Worm (Caenorhabditis elegans): Measurements from ENCODE around the gene T24A6.16.
A peak's percentile ranks its signal among the peaks of the same experiment; 100 is the strongest.

DNA sequence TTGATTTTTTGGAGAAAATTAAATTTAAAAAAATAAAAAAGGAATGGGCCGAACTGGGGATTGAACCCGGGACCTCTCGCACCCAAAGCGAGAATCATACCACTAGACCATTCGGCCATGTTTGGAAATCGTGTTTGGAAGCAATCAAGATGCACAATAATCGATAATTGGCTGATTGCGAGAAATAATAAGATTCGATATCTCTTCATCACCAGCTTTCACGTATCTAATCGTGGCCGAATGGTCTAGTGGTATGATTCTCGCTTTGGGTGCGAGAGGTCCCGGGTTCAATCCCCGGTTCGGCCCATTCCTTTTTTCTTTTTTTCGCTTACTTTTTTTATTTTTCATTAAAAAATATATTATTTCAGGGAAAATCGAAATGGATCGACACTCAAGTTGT is 19.4 kb upstream of the T24A6.16 start:
- TF ChIP-seq ces-1 (GFP tag; optimal IDR thresholded peaks at IDR 0.05) (no peak), unc-130 (GFP tag; optimal IDR thresholded peaks at IDR 0.05) (no peak), zfp-2 (tag; optimal IDR thresholded peaks at IDR 0.05) (no peak), ctbp-1 (GFP tag; IDR thresholded peaks at IDR 0.05) (no peak), nhr-48 (tag; optimal IDR thresholded peaks at IDR 0.05) (peak; percentile 20), F10B5.3 (tag; optimal IDR thresholded peaks at IDR 0.05) (no peak), pha-4 (GFP tag; IDR thresholded peaks at IDR 0.05) (peak; percentile 75; the same call in 1 of the 2 replicates), pha-4 (tag; optimal IDR thresholded peaks at IDR 0.05) (no peak), aly-2 (tag; optimal IDR thresholded peaks at IDR 0.05) (no peak), nhr-76 (tag; optimal IDR thresholded peaks at IDR 0.05) (no peak), egl-27 (tag; optimal IDR thresholded peaks at IDR 0.05) (no peak), vab-7 (GFP tag; IDR thresholded peaks at IDR 0.05) (no peak), nhr-11 (tag; optimal IDR thresholded peaks at IDR 0.05) (no peak), snpc-4 (tag; optimal IDR thresholded peaks at IDR 0.05) (no peak)

Data from whole organism, L4 larva.